Fruit fly (Drosophila melanogaster) whole organism: ENCODE results near the gene CG32365.

ENCODE experiments used
- Dll ChIP-seq: fragments of >200 bp; optimal IDR thresholded peaks from 2 replicates; lab custom pipeline; 2017
- psq ChIP-seq: fragments of >200 bp; optimal IDR thresholded peaks from 2 replicates; lab custom pipeline; 2017
- usp ChIP-seq: fragments of >200 bp; optimal IDR thresholded peaks from 2 replicates; lab custom pipeline; 2017; ENCODE audit warnings: missing biosample characterization, missing genetic modification characterization, mixed read lengths

DNA sequence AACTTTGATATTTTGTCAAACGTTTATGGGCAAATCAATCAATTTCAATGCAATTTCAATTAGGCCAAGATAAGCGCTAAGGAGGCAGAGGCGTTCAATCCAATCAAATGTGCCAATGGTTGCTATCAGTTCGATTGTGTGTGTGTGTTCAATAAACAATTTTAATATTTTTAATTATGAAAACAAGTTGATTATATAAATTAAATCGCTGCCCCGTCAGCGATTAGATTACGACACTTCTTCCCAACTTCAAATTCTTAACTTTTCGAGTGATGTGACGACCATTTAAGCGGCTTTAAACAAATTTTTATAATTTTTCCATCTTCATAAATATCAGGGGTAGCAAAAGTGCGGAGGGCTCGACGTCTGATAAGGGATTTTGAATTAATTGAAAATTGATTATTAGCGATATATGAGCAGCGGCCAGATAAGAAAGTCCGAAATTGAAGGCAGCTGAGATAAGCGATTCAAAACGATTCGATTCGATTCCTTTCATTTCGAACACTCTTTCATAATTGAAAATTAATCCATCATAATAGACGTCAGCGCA lies 73.6 kb downstream of the CG32365 start:
- TF ChIP-seq Dll (lab: Kevin White, UChicago) = no peak
- no peak for TF ChIP-seq usp
- no peak for TF ChIP-seq psq (lab: Kevin White, UChicago)
